Worm (Caenorhabditis elegans) whole organism, L2 larva: ENCODE measurements around the gene F20C5.11.

Source experiments
- C34F6.9 ChIP-seq: fragments of 150-350 bp; optimal IDR thresholded peaks from 2 replicates; lab custom pipeline; 2014; ENCODE audit warnings: missing biosample characterization, missing genetic modification characterization
- F13H6.1 ChIP-seq: sonication (generic microtip); optimal IDR thresholded peaks from 2 replicates; lab custom pipeline; 2016; ENCODE audit warnings: missing genetic modification characterization, missing compliant biosample characterization
- R02D3.7 ChIP-seq: fragments of 150-350 bp; optimal IDR thresholded peaks from 2 replicates; lab custom pipeline; 2014; ENCODE audit warnings: missing biosample characterization, missing genetic modification characterization
- Y55F3AM.14 ChIP-seq: fragments of 200-800 bp; sonication (Bioruptor generic); optimal IDR thresholded peaks from 2 replicates; lab custom pipeline; 2018; ENCODE audit warnings: mild to moderate bottlenecking, missing genetic modification characterization, missing compliant biosample characterization
- ZK546.5 ChIP-seq: sonication (generic microtip); optimal IDR thresholded peaks from 2 replicates; lab custom pipeline; 2017; ENCODE audit warnings: missing biosample characterization, missing genetic modification characterization
- alr-1 ChIP-seq: fragments of 150-350 bp; optimal IDR thresholded peaks from 2 replicates; lab custom pipeline; 2014; ENCODE audit warnings: missing biosample characterization, missing genetic modification characterization
- aly-2 ChIP-seq: fragments of 150-350 bp; optimal IDR thresholded peaks from 2 replicates; lab custom pipeline; 2014; ENCODE audit warnings: missing biosample characterization, missing genetic modification characterization
- ama-1 ChIP-seq: fragments of 150-350 bp; optimal IDR thresholded peaks from 2 replicates; lab custom pipeline; 2018; ENCODE audit warnings: inconsistent platforms
- blmp-1 ChIP-seq: sonication (generic microtip); optimal IDR thresholded peaks from 2 replicates; lab custom pipeline; 2017; ENCODE audit warnings: missing genetic modification characterization, mild to moderate bottlenecking, missing compliant biosample characterization, antibody characterized with exemption, moderate library complexity; ENCODE audit not compliant: insufficient read depth
- ceh-16 ChIP-seq: fragments of 150-350 bp; optimal IDR thresholded peaks from 2 replicates; lab custom pipeline; 2014; ENCODE audit warnings: missing biosample characterization, missing genetic modification characterization
- ceh-82 ChIP-seq: fragments of 150-350 bp; optimal IDR thresholded peaks from 2 replicates; lab custom pipeline; 2014; ENCODE audit warnings: missing biosample characterization, missing genetic modification characterization
- crh-2 ChIP-seq: sonication (generic microtip); optimal IDR thresholded peaks from 2 replicates; lab custom pipeline; 2017; ENCODE audit warnings: missing biosample characterization, missing genetic modification characterization
- dmd-4 ChIP-seq: sonication (generic microtip); optimal IDR thresholded peaks from 2 replicates; lab custom pipeline; 2017; ENCODE audit warnings: missing biosample characterization, missing genetic modification characterization
- elt-3 ChIP-seq: sonication (generic microtip); optimal IDR thresholded peaks from 2 replicates; lab custom pipeline; 2017; ENCODE audit warnings: missing biosample characterization, missing genetic modification characterization
- fos-1 ChIP-seq: fragments of 150-350 bp; optimal IDR thresholded peaks from 2 replicates; lab custom pipeline; 2014; ENCODE audit warnings: missing biosample characterization, missing genetic modification characterization
- gmeb-1 ChIP-seq: fragments of 150-350 bp; optimal IDR thresholded peaks from 2 replicates; lab custom pipeline; 2014; ENCODE audit warnings: missing biosample characterization, missing genetic modification characterization
- lin-11 ChIP-seq: fragments of 150-350 bp; sonication (generic microtip); optimal IDR thresholded peaks from 2 replicates; lab custom pipeline; 2014; ENCODE audit warnings: missing biosample characterization, missing genetic modification characterization, inconsistent platforms, mixed read lengths
- lin-13 ChIP-seq: fragments of 150-350 bp; optimal IDR thresholded peaks from 2 replicates; lab custom pipeline; 2014; ENCODE audit warnings: missing biosample characterization, missing genetic modification reagents, missing genetic modification characterization
- lin-39 ChIP-seq: fragments of 150-350 bp; optimal IDR thresholded peaks from 2 replicates; lab custom pipeline; 2014; ENCODE audit warnings: missing biosample characterization, missing genetic modification reagents, missing genetic modification characterization
- lsy-2 ChIP-seq, 2 experiments: fragments of 150-350 bp in 1 of 2; sonication (generic microtip) in 1 of 2; optimal IDR thresholded peaks; 2 replicates each; lab custom pipeline; 2014 to 2017; ENCODE audit warnings: missing biosample characterization in 2 of 2, missing genetic modification characterization in 2 of 2
- mab-5 ChIP-seq: fragments of 150-350 bp; optimal IDR thresholded peaks from 2 replicates; lab custom pipeline; 2014; ENCODE audit warnings: missing biosample characterization, missing genetic modification characterization
- mbf-1 ChIP-seq: sonication (generic microtip); optimal IDR thresholded peaks from 2 replicates; lab custom pipeline; 2017; ENCODE audit warnings: missing biosample characterization, missing genetic modification characterization
- mdl-1 ChIP-seq, 2 experiments: fragments of 150-350 bp in 1 of 2; sonication (generic microtip) in 1 of 2; optimal IDR thresholded peaks; 2 replicates each; lab custom pipeline; 2017; ENCODE audit warnings: missing biosample characterization in 2 of 2, missing genetic modification characterization in 2 of 2
- nhr-10 ChIP-seq: sonication (generic microtip); optimal IDR thresholded peaks from 2 replicates; lab custom pipeline; 2017; ENCODE audit warnings: missing biosample characterization, missing genetic modification characterization
- nhr-11 ChIP-seq: fragments of 150-350 bp; optimal IDR thresholded peaks from 2 replicates; lab custom pipeline; 2014; ENCODE audit warnings: missing biosample characterization, missing genetic modification characterization
- nhr-12 ChIP-seq: fragments of 150-350 bp; optimal IDR thresholded peaks from 2 replicates; lab custom pipeline; 2014; ENCODE audit warnings: missing biosample characterization, missing genetic modification characterization
- nhr-129 ChIP-seq: fragments of 150-350 bp; optimal IDR thresholded peaks from 2 replicates; lab custom pipeline; 2014; ENCODE audit warnings: missing biosample characterization, missing genetic modification characterization
- nhr-21 ChIP-seq: fragments of 150-350 bp; optimal IDR thresholded peaks from 2 replicates; lab custom pipeline; 2014; ENCODE audit warnings: missing biosample characterization, missing genetic modification characterization
- nhr-237 ChIP-seq: fragments of 150-350 bp; optimal IDR thresholded peaks from 2 replicates; lab custom pipeline; 2014; ENCODE audit warnings: missing biosample characterization, missing genetic modification characterization
- nhr-25 ChIP-seq: fragments of 150-350 bp; sonication (generic microtip); optimal IDR thresholded peaks from 3 replicates; lab custom pipeline; 2014; ENCODE audit warnings: missing biosample characterization, missing genetic modification characterization
- nhr-6 ChIP-seq: fragments of 150-350 bp; optimal IDR thresholded peaks from 2 replicates; lab custom pipeline; 2014; ENCODE audit warnings: missing biosample characterization, missing genetic modification characterization
- peb-1 ChIP-seq: fragments of 150-350 bp; optimal IDR thresholded peaks from 2 replicates; lab custom pipeline; 2014; ENCODE audit warnings: missing biosample characterization, missing genetic modification characterization
- sem-4 ChIP-seq: fragments of 150-350 bp; optimal IDR thresholded peaks from 2 replicates; lab custom pipeline; 2014; ENCODE audit warnings: missing biosample characterization, missing genetic modification reagents, missing genetic modification characterization
- skn-1 ChIP-seq: sonication (generic microtip); optimal IDR thresholded peaks from 2 replicates; lab custom pipeline; 2017; ENCODE audit warnings: missing biosample characterization, missing genetic modification characterization
- sma-3 ChIP-seq: sonication (generic microtip); optimal IDR thresholded peaks from 2 replicates; lab custom pipeline; 2016; ENCODE audit warnings: missing genetic modification reagents, missing genetic modification characterization, missing compliant biosample characterization
- sma-9 ChIP-seq, 2 experiments: fragments of 150-350 bp in 1 of 2; sonication (generic microtip) in 1 of 2; optimal IDR thresholded peaks; 2 replicates each; lab custom pipeline; 2014 to 2016; ENCODE audit warnings: missing genetic modification characterization in 2 of 2, mild to moderate bottlenecking in 1 of 2, missing biosample characterization in 1 of 2, missing compliant biosample characterization in 1 of 2, missing genetic modification reagents in 1 of 2, moderate library complexity in 1 of 2
- snpc-4 ChIP-seq: fragments of 150-350 bp; optimal IDR thresholded peaks from 2 replicates; lab custom pipeline; 2014; ENCODE audit warnings: missing biosample characterization, missing genetic modification characterization
- unc-39 ChIP-seq: fragments of 150-350 bp; optimal IDR thresholded peaks from 2 replicates; lab custom pipeline; 2014; ENCODE audit warnings: missing biosample characterization, missing genetic modification characterization
- unc-55 ChIP-seq: fragments of 150-350 bp; sonication (generic microtip); optimal IDR thresholded peaks from 3 replicates; lab custom pipeline; 2014; ENCODE audit warnings: missing biosample characterization, missing genetic modification reagents, missing genetic modification characterization
- unc-62 ChIP-seq: fragments of 150-350 bp; optimal IDR thresholded peaks from 2 replicates; lab custom pipeline; 2014; ENCODE audit warnings: missing biosample characterization, missing genetic modification reagents, missing genetic modification characterization
- zag-1 ChIP-seq: fragments of 150-350 bp; optimal IDR thresholded peaks from 2 replicates; lab custom pipeline; 2014; ENCODE audit warnings: missing biosample characterization, missing genetic modification characterization
- ztf-11 ChIP-seq: sonication (generic microtip); optimal IDR thresholded peaks from 2 replicates; lab custom pipeline; 2017; ENCODE audit warnings: missing biosample characterization, missing genetic modification characterization
- ztf-4 ChIP-seq: fragments of 150-350 bp; optimal IDR thresholded peaks from 2 replicates; lab custom pipeline; 2014; ENCODE audit warnings: missing biosample characterization, missing genetic modification characterization

The F20C5.11 gene

ce11 chrIV:8772800-8773256 is 11.0 kb upstream of the F20C5.11 start, which contains the start of gene F20C5.6:
Gene F20C5.6 (minus strand): TSS chrIV:8773206.
- no peak for TF ChIP-seq C34F6.9 (tag; lab: Kevin White, UChicago)
- TF ChIP-seq fos-1 (tag; lab: Kevin White, UChicago) = no peak
- TF ChIP-seq ztf-4 (tag; lab: Kevin White, UChicago) = no peak
- TF ChIP-seq mbf-1 = no peak
- no peak for TF ChIP-seq nhr-237 (tag; lab: Kevin White, UChicago)
- no peak for TF ChIP-seq alr-1 (tag; lab: Kevin White, UChicago)
- no peak for TF ChIP-seq elt-3 (tag; lab: Kevin White, UChicago)

DNA sequence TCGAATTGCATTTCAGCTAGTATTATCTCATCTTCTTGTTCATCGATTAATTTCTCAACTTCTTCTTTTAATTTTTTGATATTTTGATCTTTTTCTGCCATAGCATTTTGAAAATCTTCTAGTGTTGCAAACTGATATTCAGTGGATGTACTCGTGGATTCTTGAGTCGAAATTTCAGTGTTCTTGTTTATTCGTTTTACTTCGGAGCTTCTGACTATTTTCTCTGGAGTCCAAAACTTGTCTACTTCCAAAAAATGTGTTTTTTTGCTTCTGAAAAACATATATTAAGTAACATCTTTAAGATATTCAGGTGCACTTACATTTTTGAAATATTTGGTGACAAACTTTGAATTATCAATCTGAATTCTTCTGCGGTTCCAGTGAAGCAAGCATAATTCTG is 7.7 kb upstream of the F20C5.11 start, which contains the start of gene F20C5.5:
Gene F20C5.5 (minus strand): TSS at position 101 of the 400 bp plus-strand sequence.
- no peak for TF ChIP-seq peb-1 (tag; lab: Kevin White, UChicago)
- no peak for TF ChIP-seq C34F6.9 (tag; lab: Kevin White, UChicago)
- TF ChIP-seq alr-1 (tag; lab: Kevin White, UChicago) = no peak
- no peak for TF ChIP-seq ceh-82 (tag; lab: Kevin White, UChicago)
- TF ChIP-seq mab-5 = no peak
- TF ChIP-seq nhr-6 (tag; lab: Kevin White, UChicago) = no peak
- no peak for TF ChIP-seq ZK546.5 (tag; lab: Kevin White, UChicago)
- no peak for TF ChIP-seq nhr-10
- no peak for TF ChIP-seq lin-11 (tag; lab: Kevin White, UChicago)
- no peak for TF ChIP-seq dmd-4 (tag; lab: Kevin White, UChicago)
- TF ChIP-seq crh-2 (tag; lab: Kevin White, UChicago) = no peak
- TF ChIP-seq skn-1 = no peak
- TF ChIP-seq nhr-21 (tag; lab: Kevin White, UChicago) = no peak
- TF ChIP-seq gmeb-1 (tag; lab: Kevin White, UChicago) = no peak
- TF ChIP-seq Y55F3AM.14 (GFP tag; lab: Kevin White, UChicago) = no peak
- TF ChIP-seq blmp-1 (tag; lab: Kevin White, UChicago) = no peak
- TF ChIP-seq nhr-129 (tag; lab: Kevin White, UChicago) = no peak
- TF ChIP-seq R02D3.7 = no peak
- TF ChIP-seq nhr-25 = no peak
- TF ChIP-seq ceh-16 (tag; lab: Kevin White, UChicago) = no peak

DNA sequence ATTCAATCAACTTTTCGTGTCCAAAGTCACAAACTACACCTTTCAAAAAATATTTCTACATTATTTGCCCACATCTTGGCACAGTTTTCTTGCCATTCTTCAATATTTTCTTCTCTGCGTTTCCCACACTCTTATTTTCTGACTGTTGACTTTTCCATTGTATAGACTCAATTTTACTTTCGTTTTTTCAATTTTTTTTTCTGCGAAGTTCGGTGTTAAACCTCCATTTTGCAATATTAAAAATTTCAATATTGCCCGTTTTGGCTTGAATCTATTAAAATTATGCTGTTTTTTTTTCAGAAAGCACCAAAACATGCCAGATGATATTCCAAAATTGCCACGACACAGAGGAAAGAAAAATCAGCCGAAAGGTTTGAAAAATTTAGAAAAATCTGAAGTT is 2.8 kb upstream of the F20C5.11 start, which contains the start of gene cdc-50.B:
Gene cdc-50.B (plus strand): TSS at position 301 of the 400 bp plus-strand sequence.
- TF ChIP-seq sem-4 (tag; lab: Kevin White, UChicago) (no peak), aly-2 (no peak), R02D3.7 (no peak), sma-3 (GFP tag; lab: Kevin White, UChicago) (no peak), ceh-82 (tag; lab: Kevin White, UChicago) (no peak), nhr-6 (tag; lab: Kevin White, UChicago) (no peak), ama-1 (lab: Kevin White, UChicago) (no peak), Y55F3AM.14 (GFP tag; lab: Kevin White, UChicago) (no peak), ZK546.5 (tag; lab: Kevin White, UChicago) (no peak), mdl-1 (tag; optimal IDR thresholded peaks at IDR 0.05; lab: Kevin White, UChicago) (no peak), dmd-4 (tag; lab: Kevin White, UChicago) (no peak), C34F6.9 (tag; lab: Kevin White, UChicago) (no peak), lin-11 (tag; lab: Kevin White, UChicago) (no peak), F13H6.1 (tag; lab: Kevin White, UChicago) (no peak), unc-55 (GFP tag; lab: Kevin White, UChicago) (no peak), nhr-12 (tag; lab: Kevin White, UChicago) (no peak), unc-39 (no peak), gmeb-1 (tag; lab: Kevin White, UChicago) (no peak)

ce11 chrIV:8762471-8762870 is 675 bp upstream of the F20C5.11 start:
- peak; percentile 62 for TF ChIP-seq sma-9 (GFP tag; optimal IDR thresholded peaks at IDR 0.05; lab: Kevin White, UChicago)
- no peak for TF ChIP-seq sma-9 (tag; optimal IDR thresholded peaks at IDR 0.05; lab: Kevin White, UChicago)
- peak; percentile 49 for TF ChIP-seq F13H6.1 (tag; lab: Kevin White, UChicago)
- no peak for TF ChIP-seq nhr-11 (tag; lab: Kevin White, UChicago)
- peak; percentile 0 for TF ChIP-seq mab-5
- TF ChIP-seq ztf-11 = no peak
- TF ChIP-seq lsy-2 (tag; optimal IDR thresholded peaks at IDR 0.05; lab: Kevin White, UChicago) = peak; percentile 40 to 71
- no peak for TF ChIP-seq blmp-1 (tag; lab: Kevin White, UChicago)
- peak; percentile 50 for TF ChIP-seq sem-4 (tag; lab: Kevin White, UChicago)
- no peak for TF ChIP-seq nhr-10
- TF ChIP-seq nhr-6 (tag; lab: Kevin White, UChicago) = peak; percentile 76
- TF ChIP-seq unc-55 (GFP tag; lab: Kevin White, UChicago) = peak; percentile 93
- no peak for TF ChIP-seq gmeb-1 (tag; lab: Kevin White, UChicago)
- peak; percentile 43 for TF ChIP-seq lin-13 (GFP tag; lab: Kevin White, UChicago)
- no peak for TF ChIP-seq ceh-16 (tag; lab: Kevin White, UChicago)
- TF ChIP-seq fos-1 (tag; lab: Kevin White, UChicago) = no peak
- TF ChIP-seq crh-2 (tag; lab: Kevin White, UChicago) = no peak
- no peak for TF ChIP-seq ztf-4 (tag; lab: Kevin White, UChicago)
- TF ChIP-seq nhr-129 (tag; lab: Kevin White, UChicago) = peak; percentile 66
- TF ChIP-seq peb-1 (tag; lab: Kevin White, UChicago) = no peak
- no peak for TF ChIP-seq nhr-25
- TF ChIP-seq nhr-21 (tag; lab: Kevin White, UChicago) = no peak
- TF ChIP-seq mbf-1 = no peak
- TF ChIP-seq C34F6.9 (tag; lab: Kevin White, UChicago) = peak; percentile 84
- TF ChIP-seq lin-39 (tag; lab: Kevin White, UChicago) = no peak
- peak; percentile 49 for TF ChIP-seq zag-1
- no peak for TF ChIP-seq nhr-12 (tag; lab: Kevin White, UChicago)
- TF ChIP-seq unc-62 (GFP tag; lab: Kevin White, UChicago) = no peak
- no peak for TF ChIP-seq lin-11 (tag; lab: Kevin White, UChicago)
- TF ChIP-seq snpc-4 = no peak
